Fruit fly (Drosophila melanogaster): Measurements from ENCODE around the gene Arl2.

Gene Arl2

dm6 chr3R:8355579-8355978 is 14.7 kb downstream of the Arl2 start (continued):
- TF ChIP-seq NFAT (GFP tag; IDR thresholded peaks at IDR 0.05): peak; percentile 95
- TF ChIP-seq lilli (GFP tag; optimal IDR thresholded peaks at IDR 0.05): peak; percentile 98
- TF ChIP-seq psq (GFP tag; optimal IDR thresholded peaks at IDR 0.05): peak; percentile 79
- peak; percentile 97 for TF ChIP-seq vvl (GFP tag; IDR thresholded peaks at IDR 0.05)
- TF ChIP-seq CTCF (GFP tag; optimal IDR thresholded peaks at IDR 0.05): peak; percentile 51
- TF ChIP-seq odd (GFP tag; optimal IDR thresholded peaks at IDR 0.05): peak; percentile 90
- peak; percentile 83 for TF ChIP-seq Fer2 (tag; optimal IDR thresholded peaks at IDR 0.05)
- TF ChIP-seq CG4282 (GFP tag; optimal IDR thresholded peaks at IDR 0.05): peak; percentile 89
- TF ChIP-seq HLH54F (GFP tag; optimal IDR thresholded peaks at IDR 0.05): peak; percentile 96
- peak; percentile 90 for TF ChIP-seq Max (GFP tag; optimal IDR thresholded peaks at IDR 0.05)
- peak; percentile 93 for TF ChIP-seq CG10654 (GFP tag; optimal IDR thresholded peaks at IDR 0.05)
- TF ChIP-seq CG31224 (GFP tag; IDR thresholded peaks at IDR 0.05): peak; percentile 93
- no peak for TF ChIP-seq amos (GFP tag; IDR thresholded peaks at IDR 0.05; ENCODE audit: partially characterized antibody)
- TF ChIP-seq CG18476 (GFP tag; optimal IDR thresholded peaks at IDR 0.05): peak; percentile 85
- peak; percentile 86 for TF ChIP-seq Sox100B (GFP tag; optimal IDR thresholded peaks at IDR 0.05)
- TF ChIP-seq Hand (GFP tag; optimal IDR thresholded peaks at IDR 0.05): peak; percentile 94
- peak; percentile 97 for TF ChIP-seq cwo (GFP tag; optimal IDR thresholded peaks at IDR 0.05)
- TF ChIP-seq tap (tag; optimal IDR thresholded peaks at IDR 0.05): peak; percentile 90
- TF ChIP-seq NfI (GFP tag; optimal IDR thresholded peaks at IDR 0.05): peak; percentile 96
- TF ChIP-seq seq (GFP tag; IDR thresholded peaks at IDR 0.05): peak; percentile 95
- peak; percentile 95 for TF ChIP-seq her (GFP tag; optimal IDR thresholded peaks at IDR 0.05)
- TF ChIP-seq Xrp1 (GFP tag; IDR thresholded peaks at IDR 0.05): peak; percentile 95
- TF ChIP-seq CG4404 (GFP tag; IDR thresholded peaks at IDR 0.05): peak; percentile 73
- TF ChIP-seq crc (GFP tag; optimal IDR thresholded peaks at IDR 0.05): peak; percentile 96
- TF ChIP-seq CG2199 (GFP tag; IDR thresholded peaks at IDR 0.05): peak; percentile 84; the same call in 2 of the 3 replicates
- peak; percentile 83 for TF ChIP-seq CG17361 (GFP tag; IDR thresholded peaks at IDR 0.05)
- TF ChIP-seq Poxn (GFP tag; IDR thresholded peaks at IDR 0.05): peak; percentile 93
- peak; percentile 95 for TF ChIP-seq chn (GFP tag; optimal IDR thresholded peaks at IDR 0.05)
- TF ChIP-seq so (GFP tag; IDR thresholded peaks at IDR 0.05): peak; percentile 90
- TF ChIP-seq D (optimal IDR thresholded peaks at IDR 0.05): no peak
- peak; percentile 88 for TF ChIP-seq D (GFP tag; optimal IDR thresholded peaks at IDR 0.05)
- peak; percentile 90 for TF ChIP-seq CG14667 (GFP tag; IDR thresholded peaks at IDR 0.05)
- TF ChIP-seq pum (GFP tag; optimal IDR thresholded peaks at IDR 0.05): peak; percentile 94
- TF ChIP-seq Stat92E (GFP tag; optimal IDR thresholded peaks at IDR 0.05): no peak
- peak; percentile 95 for TF ChIP-seq luna (GFP tag; optimal IDR thresholded peaks at IDR 0.05)
- TF ChIP-seq emc (GFP tag; optimal IDR thresholded peaks at IDR 0.05): peak; percentile 93
- peak; percentile 83 for TF ChIP-seq CG7372 (GFP tag; IDR thresholded peaks at IDR 0.05)
- peak; percentile 91 for TF ChIP-seq CG14050 (GFP tag; IDR thresholded peaks at IDR 0.05)
- TF ChIP-seq CG6654 (GFP tag; optimal IDR thresholded peaks at IDR 0.05): peak; percentile 82
- TF ChIP-seq CG15011 (GFP tag; optimal IDR thresholded peaks at IDR 0.05): peak; percentile 92
- peak; percentile 91 for TF ChIP-seq CG9876 (GFP tag; optimal IDR thresholded peaks at IDR 0.05)
- TF ChIP-seq CG17912 (GFP tag; optimal IDR thresholded peaks at IDR 0.05): no peak
- TF ChIP-seq CG11456 (GFP tag; IDR thresholded peaks at IDR 0.05): peak; percentile 95
- TF ChIP-seq CG14014 (GFP tag; IDR thresholded peaks at IDR 0.05): peak; percentile 96
- peak; percentile 91 for TF ChIP-seq Nf-YA (GFP tag; IDR thresholded peaks at IDR 0.05)
- peak; percentile 86 for TF ChIP-seq Mad (GFP tag; optimal IDR thresholded peaks at IDR 0.05)
- peak; percentile 100 for TF ChIP-seq Ets65A (GFP tag)
- TF ChIP-seq CG3065 (GFP tag; optimal IDR thresholded peaks at IDR 0.05): peak; percentile 75
- no peak for TF ChIP-seq Sry-β (GFP tag; optimal IDR thresholded peaks at IDR 0.05)
- peak; percentile 90 for TF ChIP-seq D19B (GFP tag; optimal IDR thresholded peaks at IDR 0.05)
- TF ChIP-seq slou (GFP tag; optimal IDR thresholded peaks at IDR 0.05): peak; percentile 92
- TF ChIP-seq abd-A (tag; optimal IDR thresholded peaks at IDR 0.05): peak; percentile 80
- no peak for TF ChIP-seq Scr (GFP tag; IDR thresholded peaks at IDR 0.05; ENCODE audit: partially characterized antibody)

Measured in whole organism, embryonic.